Worm (Caenorhabditis elegans) whole organism, L4/young adult: Measurements from ENCODE around the gene F07H5.10.

Source experiments
- dao-5 ChIP-seq: sonication (generic microtip); optimal IDR thresholded peaks from 2 replicates; lab custom pipeline; 2016; ENCODE audit warnings: missing genotype, missing genetic modification characterization, moderate library complexity, missing compliant biosample characterization
- him-1 ChIP-seq: sonication (generic microtip); optimal IDR thresholded peaks from 2 replicates; lab custom pipeline; 2016; ENCODE audit warnings: missing genotype, missing genetic modification reagents, missing genetic modification characterization, missing compliant biosample characterization

DNA sequence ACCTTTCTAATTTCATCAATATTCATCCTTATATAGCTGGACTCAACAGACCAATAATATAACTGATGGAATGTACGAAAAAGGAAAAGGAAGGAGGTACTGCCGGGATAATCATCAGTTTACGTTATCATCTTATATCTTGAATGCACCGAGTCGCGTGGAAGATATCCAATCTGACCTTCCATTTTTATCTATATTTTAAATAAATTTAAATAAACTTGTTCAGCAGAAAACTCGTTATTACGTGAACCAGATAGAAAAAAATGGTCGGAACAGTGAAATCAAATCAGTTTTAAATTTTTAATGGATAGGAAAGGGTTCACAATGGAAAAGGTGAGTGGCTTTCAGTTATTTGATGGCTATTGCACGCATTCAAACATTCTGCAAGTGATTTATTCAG, 41.5 kb downstream of the F07H5.10 start, which contains the start of gene pah-1:
- TF ChIP-seq him-1 (tag; lab: Kevin White, UChicago), result no peak
- no peak for TF ChIP-seq dao-5 (tag; lab: Kevin White, UChicago)
